Fruit fly (Drosophila melanogaster) whole organism, embryonic: ENCODE data around the gene Clbn.

Experiments
- Abd-B ChIP-seq: fragments of 200-800 bp; sonication (Bioruptor generic); optimal IDR thresholded peaks from 2 replicates; lab custom pipeline; 2018; ENCODE audit warnings: missing biosample characterization, mild to moderate bottlenecking, missing genetic modification characterization, moderate library complexity
- Atf3 ChIP-seq: fragments of 200-800 bp; sonication (Bioruptor generic); optimal IDR thresholded peaks from 3 replicates; lab custom pipeline; 2016; ENCODE audit warnings: missing biosample characterization, missing genetic modification characterization
- B-H2 ChIP-seq: fragments of 200-800 bp; sonication (Bioruptor generic); optimal IDR thresholded peaks from 2 replicates; lab custom pipeline; 2018; ENCODE audit warnings: missing biosample characterization, mild to moderate bottlenecking, missing genetic modification characterization
- CG10321 ChIP-seq: fragments of 200-800 bp; sonication (Bioruptor generic); IDR thresholded peaks from 2 replicates; pipeline ENCODE4 v1.3.6; 2022; ENCODE audit warnings: missing biosample characterization, missing genetic modification characterization
- CG11247 ChIP-seq: fragments of 200-800 bp; sonication (Bioruptor generic); IDR thresholded peaks from 2 replicates; pipeline ENCODE4 v1.3.6; 2022; ENCODE audit warnings: missing biosample characterization, missing genetic modification characterization
- CG12236 ChIP-seq: fragments of 200-800 bp; sonication (Bioruptor generic); optimal IDR thresholded peaks from 2 replicates; lab custom pipeline; 2016; ENCODE audit warnings: missing biosample characterization, missing genetic modification characterization
- CG12659 ChIP-seq: fragments of 200-800 bp; sonication (Bioruptor generic); optimal IDR thresholded peaks from 3 replicates; lab custom pipeline; 2017; ENCODE audit warnings: mild to moderate bottlenecking, missing biosample characterization, missing genetic modification reagents, missing genetic modification characterization
- CG15514 ChIP-seq: fragments of 200-800 bp; sonication (Bioruptor generic); optimal IDR thresholded peaks from 3 replicates; lab custom pipeline; 2017; ENCODE audit warnings: missing biosample characterization, missing genetic modification characterization, mild to moderate bottlenecking, moderate library complexity, missing genetic modification reagents
- CG1603 ChIP-seq: fragments of 200-800 bp; sonication (Bioruptor generic); optimal IDR thresholded peaks from 2 replicates; lab custom pipeline; 2019; ENCODE audit warnings: missing biosample characterization, mild to moderate bottlenecking, missing genetic modification characterization, moderate library complexity
- CG16813 ChIP-seq: fragments of 200-800 bp; sonication (Bioruptor generic); IDR thresholded peaks from 3 replicates; pipeline ENCODE4 v1.3.6; 2022; ENCODE audit warnings: missing biosample characterization, missing genetic modification characterization; ENCODE audit not compliant: partially characterized antibody
- CG17385 ChIP-seq: fragments of 200-800 bp; sonication (Bioruptor generic); optimal IDR thresholded peaks from 3 replicates; lab custom pipeline; 2018; ENCODE audit warnings: missing biosample characterization, mild to moderate bottlenecking, missing genetic modification characterization
- CG1832 ChIP-seq: fragments of 200-800 bp; sonication (Bioruptor generic); optimal IDR thresholded peaks from 2 replicates; lab custom pipeline; 2017; ENCODE audit warnings: missing biosample characterization, mild to moderate bottlenecking, missing genetic modification characterization, inconsistent platforms
- CG3847 ChIP-seq: fragments of 200-800 bp; sonication (Bioruptor generic); IDR thresholded peaks from 2 replicates; pipeline ENCODE4 v1.3.6; 2022; ENCODE audit warnings: missing biosample characterization, missing genetic modification characterization
- CG3995 ChIP-seq: fragments of 200-800 bp; sonication (Bioruptor generic); optimal IDR thresholded peaks from 3 replicates; lab custom pipeline; 2016; ENCODE audit warnings: missing biosample characterization, missing genetic modification characterization
- CG5180 ChIP-seq: fragments of 200-800 bp; sonication (Bioruptor generic); optimal IDR thresholded peaks from 3 replicates; lab custom pipeline; 2017; ENCODE audit warnings: missing biosample characterization, missing genetic modification characterization, mild to moderate bottlenecking, moderate library complexity, missing genetic modification reagents
- CG6689 ChIP-seq: fragments of 200-800 bp; sonication (Bioruptor generic); IDR thresholded peaks from 2 replicates; pipeline ENCODE4 v1.3.6; 2022; ENCODE audit warnings: missing biosample characterization, missing genetic modification characterization
- CG8089 ChIP-seq: fragments of 200-800 bp; sonication (Bioruptor generic); optimal IDR thresholded peaks from 3 replicates; lab custom pipeline; 2016; ENCODE audit warnings: missing biosample characterization, missing genetic modification characterization
- CG8290 ChIP-seq, 3 experiments: fragments of 200-800 bp; sonication (Bioruptor generic); optimal IDR thresholded peaks; 2 replicates each; lab custom pipeline; 2016 to 2019; ENCODE audit warnings: missing biosample characterization in 3 of 3, missing genetic modification characterization in 3 of 3, mild to moderate bottlenecking in 2 of 3, moderate library complexity in 1 of 3
- CG9797 ChIP-seq: fragments of 200-800 bp; sonication (Bioruptor generic); optimal IDR thresholded peaks from 3 replicates; lab custom pipeline; 2018; ENCODE audit warnings: missing biosample characterization, mild to moderate bottlenecking, missing genetic modification characterization
- CTCF ChIP-seq: fragments of 200-800 bp; sonication (Bioruptor generic); optimal IDR thresholded peaks from 2 replicates; lab custom pipeline; 2017; ENCODE audit warnings: missing biosample characterization, mild to moderate bottlenecking, missing genetic modification characterization, moderate library complexity
- D19A ChIP-seq: fragments of 200-800 bp; optimal IDR thresholded peaks from 3 replicates; lab custom pipeline; 2019; ENCODE audit warnings: missing biosample characterization, mild to moderate bottlenecking, missing genetic modification characterization, moderate library complexity
- E2f2 ChIP-seq: fragments of 200-800 bp; sonication (Bioruptor generic); IDR thresholded peaks from 2 replicates; pipeline ENCODE4 v1.3.6; 2022; ENCODE audit warnings: missing biosample characterization, missing genetic modification characterization
- Eip74EF ChIP-seq, 2 experiments: fragments of 200-800 bp in 1 of 2; fragments of >200 bp in 1 of 2; sonication (Bioruptor generic) in 1 of 2; optimal IDR thresholded peaks; 2 replicates each; lab custom pipeline; 2017 to 2019; ENCODE audit warnings: missing biosample characterization in 2 of 2, missing genetic modification characterization in 2 of 2, mild to moderate bottlenecking in 1 of 2, moderate library complexity in 1 of 2
- Ets97D ChIP-seq: fragments of 200-800 bp; sonication (Bioruptor generic); optimal IDR thresholded peaks from 3 replicates; lab custom pipeline; 2016; ENCODE audit warnings: missing biosample characterization, missing genetic modification characterization
- Fer2 ChIP-seq: fragments of 200-800 bp; sonication (Bioruptor generic); optimal IDR thresholded peaks from 2 replicates; lab custom pipeline; 2018; ENCODE audit warnings: missing biosample characterization, mild to moderate bottlenecking, missing genetic modification characterization, moderate library complexity
- H2.0 ChIP-seq: fragments of 200-800 bp; sonication (Bioruptor generic); IDR thresholded peaks from 2 replicates; pipeline ENCODE4 v1.3.6; 2022; ENCODE audit warnings: missing biosample characterization, missing genetic modification characterization
- Hr78 ChIP-seq, 2 experiments: fragments of 200-800 bp in 1 of 2; fragments of >200 bp in 1 of 2; sonication (Bioruptor generic) in 1 of 2; optimal IDR thresholded peaks; 2 replicates each; lab custom pipeline; 2017 to 2019; ENCODE audit warnings: missing biosample characterization in 2 of 2, missing genetic modification characterization in 2 of 2, mild to moderate bottlenecking in 1 of 2, moderate library complexity in 1 of 2
- MBD-R2 ChIP-seq: fragments of 200-800 bp; sonication (Bioruptor generic); IDR thresholded peaks from 2 replicates; pipeline ENCODE4 v1.3.6; 2022; ENCODE audit warnings: missing biosample characterization, missing genetic modification characterization
- MESR4 ChIP-seq: fragments of 200-800 bp; sonication (Bioruptor generic); optimal IDR thresholded peaks from 2 replicates; lab custom pipeline; 2018; ENCODE audit warnings: missing biosample characterization, mild to moderate bottlenecking, missing genetic modification characterization, moderate library complexity
- Med ChIP-seq: fragments of 200-800 bp; sonication (Bioruptor generic); peaks from one replicate; lab custom pipeline; 2016; ENCODE audit warnings: missing biosample characterization, missing genetic modification characterization, mild to moderate bottlenecking, inconsistent platforms, moderate library complexity
- NC2β ChIP-seq: fragments of 200-800 bp; sonication (Bioruptor generic); optimal IDR thresholded peaks from 2 replicates; lab custom pipeline; 2016; ENCODE audit warnings: missing biosample characterization, missing genetic modification characterization
- Trl ChIP-seq, 3 experiments: fragments of >200 bp in 2 of 3; fragments of 200-800 bp in 1 of 3; sonication (Bioruptor generic) in 1 of 3; optimal IDR thresholded peaks; 2 replicates in 1 of 3; 3 replicates in 2 of 3; lab custom pipeline; 2016 to 2017; ENCODE audit warnings: missing biosample characterization in 1 of 3, missing genetic modification characterization in 1 of 3
- YL-1 ChIP-seq: fragments of 200-800 bp; sonication (Bioruptor generic); optimal IDR thresholded peaks from 3 replicates; lab custom pipeline; 2017; ENCODE audit warnings: missing biosample characterization, mild to moderate bottlenecking, missing genetic modification characterization
- ac ChIP-seq: fragments of 200-800 bp; sonication (Bioruptor generic); optimal IDR thresholded peaks from 3 replicates; lab custom pipeline; 2017; ENCODE audit warnings: missing biosample characterization, mild to moderate bottlenecking, missing genetic modification characterization
- ara ChIP-seq: fragments of 200-800 bp; sonication (Bioruptor generic); IDR thresholded peaks from 2 replicates; pipeline ENCODE4 v1.3.6; 2022; ENCODE audit warnings: missing biosample characterization, missing genetic modification characterization
- cad ChIP-seq: fragments of >200 bp; optimal IDR thresholded peaks from 2 replicates; lab custom pipeline; 2017; ENCODE audit warnings: missing biosample characterization, missing genetic modification characterization
- chinmo ChIP-seq: fragments of 200-800 bp; sonication (Bioruptor generic); IDR thresholded peaks from 4 replicates; pipeline ENCODE4 v1.3.6; 2022; ENCODE audit warnings: missing biosample characterization, missing genetic modification characterization; ENCODE audit not compliant: partially characterized antibody
- cwo ChIP-seq: fragments of 200-800 bp; sonication (Bioruptor generic); optimal IDR thresholded peaks from 3 replicates; lab custom pipeline; 2017; ENCODE audit warnings: missing biosample characterization, missing genetic modification characterization, mild to moderate bottlenecking, moderate library complexity, missing genetic modification reagents
- disco-r ChIP-seq: fragments of 200-800 bp; sonication (Bioruptor generic); optimal IDR thresholded peaks from 2 replicates; lab custom pipeline; 2016; ENCODE audit warnings: missing biosample characterization, missing genetic modification characterization
- gsb-n ChIP-seq: fragments of 200-800 bp; sonication (Bioruptor generic); optimal IDR thresholded peaks from 3 replicates; lab custom pipeline; 2018; ENCODE audit warnings: missing biosample characterization, mild to moderate bottlenecking, missing genetic modification characterization
- hkb ChIP-seq, 2 experiments: fragments of 200-800 bp in 1 of 2; fragments of >200 bp in 1 of 2; sonication (Bioruptor generic) in 1 of 2; IDR thresholded peaks in 1 of 2; optimal IDR thresholded peaks in 1 of 2; 2 replicates each; pipeline versions ENCODE4 v1.3.6 to Lab custom; 2017 to 2022; ENCODE audit warnings: missing biosample characterization in 1 of 2, missing genetic modification characterization in 1 of 2
- lilli ChIP-seq: fragments of 200-800 bp; sonication (Bioruptor generic); optimal IDR thresholded peaks from 3 replicates; lab custom pipeline; 2016; ENCODE audit warnings: missing biosample characterization, missing genetic modification characterization
- nom ChIP-seq: fragments of 200-800 bp; sonication (Bioruptor generic); optimal IDR thresholded peaks from 2 replicates; lab custom pipeline; 2017; ENCODE audit warnings: missing biosample characterization, missing genetic modification characterization, mild to moderate bottlenecking, moderate library complexity, missing genetic modification reagents
- pfk ChIP-seq: fragments of 200-800 bp; sonication (Bioruptor generic); optimal IDR thresholded peaks from 2 replicates; lab custom pipeline; 2018; ENCODE audit warnings: missing biosample characterization, mild to moderate bottlenecking, missing genetic modification characterization, moderate library complexity
- pzg ChIP-seq: fragments of 200-800 bp; sonication (Bioruptor generic); optimal IDR thresholded peaks from 3 replicates; lab custom pipeline; 2018; ENCODE audit warnings: missing biosample characterization, mild to moderate bottlenecking, missing genetic modification characterization, moderate library complexity
- row ChIP-seq: fragments of 200-800 bp; sonication (Bioruptor generic); IDR thresholded peaks from 3 replicates; pipeline ENCODE4 v1.3.6; 2022; ENCODE audit warnings: missing biosample characterization, missing genetic modification characterization
- sna ChIP-seq: fragments of 200-800 bp; sonication (Bioruptor generic); IDR thresholded peaks from 2 replicates; pipeline ENCODE4 v1.3.6; 2022; ENCODE audit warnings: missing biosample characterization, missing genetic modification characterization; ENCODE audit not compliant: partially characterized antibody

The Clbn gene

DNA sequence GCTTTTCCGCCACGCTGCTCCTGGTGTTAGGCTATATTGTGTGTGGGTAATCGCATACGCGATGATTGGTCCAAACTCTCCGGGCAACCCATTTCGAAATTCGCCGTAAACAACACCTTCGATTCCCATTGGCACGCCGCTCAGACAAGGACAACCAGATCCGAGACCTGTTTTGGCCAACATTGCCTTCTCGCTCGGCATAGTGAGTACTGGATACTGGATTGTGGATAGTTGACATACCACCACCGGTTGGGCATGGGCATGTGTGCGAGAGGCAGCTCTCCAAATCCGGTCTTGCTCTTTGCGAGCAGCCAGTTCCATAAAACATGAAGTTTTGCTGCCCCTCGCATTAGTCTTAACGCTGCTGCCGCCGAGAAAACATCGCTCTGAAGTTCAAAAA lies 32.7 kb upstream of the Clbn start, which contains the start of gene fd96Cb (continued):
- TF ChIP-seq ara (GFP tag; lab: Robert Waterston, UW) (no peak), H2.0 (GFP tag; lab: Robert Waterston, UW) (no peak), ac (GFP tag; lab: Kevin White, UChicago) (no peak), Trl (optimal IDR thresholded peaks at IDR 0.05; lab: Kevin White, UChicago) (peak; percentile 30 to 49), Trl (GFP tag; optimal IDR thresholded peaks at IDR 0.05; lab: Kevin White, UChicago) (no peak), CG12236 (GFP tag; lab: Kevin White, UChicago) (no peak), CG11247 (GFP tag; lab: Robert Waterston, UW) (no peak), sna (GFP tag; lab: Robert Waterston, UW) (no peak), cad (no peak), nom (GFP tag; lab: Kevin White, UChicago) (peak; percentile 31), CG1832 (GFP tag; lab: Kevin White, UChicago) (peak; percentile 88), lilli (no peak), Hr78 (GFP tag; optimal IDR thresholded peaks at IDR 0.05; lab: Kevin White, UChicago) (no peak), CG5180 (GFP tag; lab: Kevin White, UChicago) (no peak), B-H2 (GFP tag; lab: Kevin White, UChicago) (no peak), CG10321 (peak; percentile 94), disco-r (GFP tag; lab: Kevin White, UChicago) (no peak)
- TF ChIP-seq, all 482 proteins: peak for 15

DNA sequence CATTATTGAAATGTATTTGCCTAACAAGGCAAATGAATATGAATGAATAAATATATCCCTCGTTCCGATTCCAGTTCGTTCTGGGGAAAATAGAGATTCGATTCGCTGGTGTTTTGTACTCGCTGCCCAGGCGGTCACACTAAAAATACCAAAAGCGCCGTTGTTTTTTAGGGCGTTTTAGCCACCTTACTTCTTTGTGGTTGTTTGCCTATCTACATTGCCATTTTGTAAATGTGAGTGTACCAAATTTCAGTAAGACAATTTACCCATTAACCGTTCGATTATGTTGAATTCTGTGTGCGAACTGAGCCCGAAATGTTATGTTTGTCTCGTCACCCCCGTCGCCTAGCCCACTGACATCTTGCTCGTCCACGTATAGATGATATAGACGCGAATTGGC lies 29.8 kb upstream of the Clbn start, which contains the start of the genes CG33095 and CG33096:
Gene CG33095 (plus strand): TSS at position 187 of the 400 bp plus-strand sequence.
Gene CG33096 (plus strand): TSS at position 187 of the 400 bp plus-strand sequence.
- TF ChIP-seq pfk (GFP tag; lab: Kevin White, UChicago) (peak; percentile 69), NC2β (peak; percentile 0), Med (peak; percentile 77), CG6689 (GFP tag; lab: Robert Waterston, UW) (peak; percentile 85), CG1603 (tag; lab: Kevin White, UChicago) (peak; percentile 84), CTCF (no peak), CG15514 (GFP tag; lab: Kevin White, UChicago) (peak; percentile 98), MESR4 (GFP tag; lab: Kevin White, UChicago) (peak; percentile 92), Eip74EF (GFP tag; optimal IDR thresholded peaks at IDR 0.05; lab: Kevin White, UChicago) (no peak), gsb-n (tag; lab: Kevin White, UChicago) (peak; percentile 83), CG8089 (GFP tag; lab: Kevin White, UChicago) (no peak), hkb (optimal IDR thresholded peaks at IDR 0.05; lab: Kevin White, UChicago) (peak; percentile 31), hkb (GFP tag; IDR thresholded peaks at IDR 0.05; lab: Robert Waterston, UW) (no peak), CG3847 (no peak), MBD-R2 (GFP tag; lab: Robert Waterston, UW) (peak; percentile 83), Fer2 (no peak), Abd-B (GFP tag; lab: Kevin White, UChicago) (no peak), D19A (tag; lab: Kevin White, UChicago) (peak; percentile 47), pzg (peak; percentile 76), disco-r (GFP tag; lab: Kevin White, UChicago) (no peak), cwo (no peak), CG12659 (peak; percentile 57), CG8290 (GFP tag; optimal IDR thresholded peaks at IDR 0.05; lab: Kevin White, UChicago) (peak; percentile 75), CG8290 (tag; optimal IDR thresholded peaks at IDR 0.05; lab: Kevin White, UChicago) (peak in 1 of 2 experiments; percentile 2), Ets97D (GFP tag; lab: Kevin White, UChicago) (peak; percentile 47), chinmo (GFP tag; lab: Robert Waterston, UW) (0 out of 4 replicates have a peak, but pooled peaks have one; percentile 38), Atf3 (GFP tag; lab: Kevin White, UChicago) (no peak), CG17385 (GFP tag; lab: Kevin White, UChicago) (no peak), row (GFP tag; lab: Robert Waterston, UW) (peak; percentile 88), CG3995 (GFP tag; lab: Kevin White, UChicago) (peak; percentile 11), E2f2 (GFP tag; lab: Robert Waterston, UW) (peak; percentile 21; the same call in 1 of the 2 replicates), H2.0 (GFP tag; lab: Robert Waterston, UW) (no peak), YL-1 (peak; percentile 51), CG9797 (GFP tag; lab: Kevin White, UChicago) (peak; percentile 75), CG16813 (0 out of 3 replicates have a peak, but pooled peaks have one; percentile 43)
